Fruit fly (Drosophila melanogaster) whole organism, embryonic: ENCODE measurements around the gene Wdfy2.
A peak's percentile ranks its signal among the peaks of the same experiment; 100 is the strongest.

ENCODE experiments used
- CG10267 ChIP-seq: fragments of 200-800 bp; sonication (Bioruptor generic); optimal IDR thresholded peaks from 2 replicates; lab custom pipeline; 2018; ENCODE audit warnings: missing biosample characterization, mild to moderate bottlenecking, missing genetic modification characterization, moderate library complexity
- CG10654 ChIP-seq: fragments of 200-800 bp; sonication (Bioruptor generic); optimal IDR thresholded peaks from 2 replicates; lab custom pipeline; 2016; ENCODE audit warnings: missing biosample characterization, missing genetic modification characterization
- CG12155 ChIP-seq: fragments of 200-800 bp; sonication (Bioruptor generic); optimal IDR thresholded peaks from 3 replicates; lab custom pipeline; 2016; ENCODE audit warnings: missing biosample characterization, missing genetic modification characterization
- CG12299 ChIP-seq: fragments of 200-800 bp; sonication (Bioruptor generic); optimal IDR thresholded peaks from 2 replicates; lab custom pipeline; 2018; ENCODE audit warnings: missing biosample characterization, mild to moderate bottlenecking, missing genetic modification characterization
- CG12659 ChIP-seq: fragments of 200-800 bp; sonication (Bioruptor generic); optimal IDR thresholded peaks from 3 replicates; lab custom pipeline; 2017; ENCODE audit warnings: mild to moderate bottlenecking, missing biosample characterization, missing genetic modification reagents, missing genetic modification characterization
- CG13123 ChIP-seq: fragments of 200-800 bp; sonication (Bioruptor generic); optimal IDR thresholded peaks from 2 replicates; lab custom pipeline; 2016; ENCODE audit warnings: missing biosample characterization, missing genetic modification characterization
- CG15073 ChIP-seq: fragments of 200-800 bp; sonication (Bioruptor generic); optimal IDR thresholded peaks from 2 replicates; lab custom pipeline; 2016; ENCODE audit warnings: missing biosample characterization, missing genetic modification characterization
- CG1529 ChIP-seq: fragments of 200-800 bp; sonication (Bioruptor generic); optimal IDR thresholded peaks from 3 replicates; lab custom pipeline; 2018; ENCODE audit warnings: missing biosample characterization, missing genetic modification characterization
- CG15479 ChIP-seq: fragments of 200-800 bp; sonication (Bioruptor generic); optimal IDR thresholded peaks from 3 replicates; lab custom pipeline; 2019; ENCODE audit warnings: missing biosample characterization, mild to moderate bottlenecking, missing genetic modification characterization, moderate library complexity
- CG17186 ChIP-seq: fragments of 200-800 bp; sonication (Bioruptor generic); optimal IDR thresholded peaks from 3 replicates; lab custom pipeline; 2017; ENCODE audit warnings: missing biosample characterization, missing genetic modification reagents, missing genetic modification characterization
- CG17912 ChIP-seq: fragments of 200-800 bp; sonication (Bioruptor generic); optimal IDR thresholded peaks from 2 replicates; lab custom pipeline; 2018; ENCODE audit warnings: missing biosample characterization, mild to moderate bottlenecking, missing genetic modification characterization
- CG18599 ChIP-seq: fragments of 200-800 bp; sonication (Bioruptor generic); optimal IDR thresholded peaks from 3 replicates; lab custom pipeline; 2017; ENCODE audit warnings: missing biosample characterization, missing genetic modification characterization, mild to moderate bottlenecking, moderate library complexity, missing genetic modification reagents
- CG32767 ChIP-seq: fragments of 200-800 bp; sonication (Bioruptor generic); IDR thresholded peaks from 2 replicates; pipeline ENCODE4 v1.3.6; 2022; ENCODE audit warnings: missing biosample characterization, missing genetic modification characterization
- CG32772 ChIP-seq: fragments of 200-800 bp; sonication (Bioruptor generic); IDR thresholded peaks from 2 replicates; pipeline ENCODE4 v1.3.6; 2022; ENCODE audit warnings: missing biosample characterization, missing genetic modification characterization
- CG4328 ChIP-seq: fragments of 200-800 bp; sonication (Bioruptor generic); optimal IDR thresholded peaks from 3 replicates; lab custom pipeline; 2017; ENCODE audit warnings: missing biosample characterization, missing genetic modification reagents, missing genetic modification characterization
- CG5245 ChIP-seq: fragments of 200-800 bp; sonication (Bioruptor generic); optimal IDR thresholded peaks from 3 replicates; lab custom pipeline; 2016; ENCODE audit warnings: missing biosample characterization, missing genetic modification characterization
- CG6272 ChIP-seq: fragments of 200-800 bp; sonication (Bioruptor generic); IDR thresholded peaks from 2 replicates; pipeline ENCODE4 v1.3.6; 2022; ENCODE audit warnings: missing biosample characterization, missing genetic modification characterization
- CG6854 ChIP-seq: fragments of 200-800 bp; sonication (Bioruptor generic); optimal IDR thresholded peaks from 3 replicates; lab custom pipeline; 2017; ENCODE audit warnings: missing biosample characterization, mild to moderate bottlenecking, missing genetic modification characterization
- CG7271 ChIP-seq: fragments of 200-800 bp; sonication (Bioruptor generic); optimal IDR thresholded peaks from 2 replicates; lab custom pipeline; 2018; ENCODE audit warnings: missing biosample characterization, mild to moderate bottlenecking, missing genetic modification characterization, moderate library complexity
- CG7987 ChIP-seq: fragments of 200-800 bp; sonication (Bioruptor generic); optimal IDR thresholded peaks from 2 replicates; lab custom pipeline; 2018; ENCODE audit warnings: missing biosample characterization, mild to moderate bottlenecking, missing genetic modification characterization, moderate library complexity
- CG9932 ChIP-seq: fragments of 200-800 bp; sonication (Bioruptor generic); IDR thresholded peaks from 2 replicates; pipeline ENCODE4 v1.3.6; 2022; ENCODE audit warnings: missing biosample characterization, missing genetic modification characterization
- Dip2 ChIP-seq: fragments of 200-800 bp; sonication (Bioruptor generic); IDR thresholded peaks from 2 replicates; pipeline ENCODE4 v1.3.6; 2022; ENCODE audit warnings: missing biosample characterization, missing genetic modification characterization
- Ets65A ChIP-seq: fragments of 200-800 bp; sonication (Bioruptor generic); peaks from one replicate; lab custom pipeline; 2016; ENCODE audit warnings: missing biosample characterization, missing genetic modification characterization
- HLH3B ChIP-seq: fragments of 200-800 bp; sonication (Bioruptor generic); IDR thresholded peaks from 2 replicates; pipeline ENCODE4 v1.3.6; 2022; ENCODE audit warnings: missing biosample characterization, missing genetic modification characterization
- HmgZ ChIP-seq: fragments of 200-800 bp; sonication (Bioruptor generic); optimal IDR thresholded peaks from 2 replicates; lab custom pipeline; 2018; ENCODE audit warnings: missing biosample characterization, mild to moderate bottlenecking, missing genetic modification characterization
- Lim3 ChIP-seq: fragments of 200-800 bp; sonication (Bioruptor generic); IDR thresholded peaks from 2 replicates; pipeline ENCODE4 v1.3.6; 2022; ENCODE audit warnings: missing biosample characterization, missing genetic modification characterization
- MTF-1 ChIP-seq: fragments of 200-800 bp; sonication (Bioruptor generic); optimal IDR thresholded peaks from 2 replicates; lab custom pipeline; 2018; ENCODE audit warnings: missing biosample characterization, mild to moderate bottlenecking, missing genetic modification characterization, borderline replicate concordance
- Mes4 ChIP-seq: fragments of 200-800 bp; sonication (Bioruptor generic); optimal IDR thresholded peaks from 2 replicates; lab custom pipeline; 2016; ENCODE audit warnings: missing biosample characterization, missing genetic modification characterization
- Myb ChIP-seq: fragments of 200-800 bp; sonication (Bioruptor generic); optimal IDR thresholded peaks from 2 replicates; lab custom pipeline; 2016; ENCODE audit warnings: missing biosample characterization, missing genetic modification characterization
- Optix ChIP-seq: fragments of 200-800 bp; sonication (Bioruptor generic); IDR thresholded peaks from 3 replicates; pipeline ENCODE4 v1.3.6; 2022; ENCODE audit warnings: missing biosample characterization, missing genetic modification characterization
- Side ChIP-seq: fragments of 200-800 bp; sonication (Bioruptor generic); optimal IDR thresholded peaks from 2 replicates; lab custom pipeline; 2016; ENCODE audit warnings: missing biosample characterization, missing genetic modification characterization
- Vsx1 ChIP-seq: fragments of 200-800 bp; sonication (Bioruptor generic); optimal IDR thresholded peaks from 2 replicates; lab custom pipeline; 2017; ENCODE audit warnings: missing biosample characterization, mild to moderate bottlenecking, missing genetic modification characterization, missing genetic modification reagents
- ac ChIP-seq: fragments of 200-800 bp; sonication (Bioruptor generic); optimal IDR thresholded peaks from 3 replicates; lab custom pipeline; 2017; ENCODE audit warnings: missing biosample characterization, mild to moderate bottlenecking, missing genetic modification characterization
- ara ChIP-seq: fragments of 200-800 bp; sonication (Bioruptor generic); IDR thresholded peaks from 2 replicates; pipeline ENCODE4 v1.3.6; 2022; ENCODE audit warnings: missing biosample characterization, missing genetic modification characterization
- bbx ChIP-seq: fragments of 200-800 bp; sonication (Bioruptor generic); IDR thresholded peaks from 2 replicates; pipeline ENCODE4 v1.3.6; 2022; ENCODE audit warnings: missing biosample characterization, missing genetic modification characterization; ENCODE audit not compliant: partially characterized antibody
- chn ChIP-seq: fragments of 200-800 bp; sonication (Bioruptor generic); optimal IDR thresholded peaks from 2 replicates; lab custom pipeline; 2016; ENCODE audit warnings: missing biosample characterization, missing genetic modification characterization
- eve ChIP-seq, 2 experiments: fragments of >200 bp; optimal IDR thresholded peaks; 2 replicates each; lab custom pipeline; 2017; ENCODE audit warnings: missing biosample characterization in 2 of 2, missing genetic modification characterization in 2 of 2
- gem ChIP-seq: fragments of 200-800 bp; sonication (Bioruptor generic); optimal IDR thresholded peaks from 2 replicates; lab custom pipeline; 2019; ENCODE audit warnings: missing biosample characterization, mild to moderate bottlenecking, missing genetic modification characterization, moderate library complexity
- insv ChIP-seq, 2 experiments: fragments of 200-800 bp; sonication (Bioruptor generic); optimal IDR thresholded peaks; 3 replicates each; lab custom pipeline; 2016 to 2018; ENCODE audit warnings: missing biosample characterization in 2 of 2, missing genetic modification characterization in 2 of 2
- lola ChIP-seq, 3 experiments: fragments of >200 bp in 2 of 3; fragments of 200-800 bp in 1 of 3; sonication (Bioruptor generic) in 1 of 3; optimal IDR thresholded peaks; 2 replicates each; lab custom pipeline; 2017 to 2019; ENCODE audit warnings: missing biosample characterization in 3 of 3, missing genetic modification characterization in 3 of 3, mild to moderate bottlenecking in 1 of 3, moderate library complexity in 1 of 3
- nerfin-1 ChIP-seq: fragments of 200-800 bp; sonication (Bioruptor generic); optimal IDR thresholded peaks from 3 replicates; lab custom pipeline; 2019; ENCODE audit warnings: missing biosample characterization, mild to moderate bottlenecking, missing genetic modification characterization, moderate library complexity
- onecut ChIP-seq: fragments of 200-800 bp; sonication (Bioruptor generic); IDR thresholded peaks from 2 replicates; pipeline ENCODE4 v1.3.6; 2022; ENCODE audit warnings: missing biosample characterization, missing genetic modification characterization
- pho ChIP-seq: fragments of 200-800 bp; sonication (Bioruptor generic); optimal IDR thresholded peaks from 2 replicates; lab custom pipeline; 2016; ENCODE audit warnings: missing biosample characterization, missing genetic modification characterization
- pum ChIP-seq: fragments of 200-800 bp; sonication (Bioruptor generic); optimal IDR thresholded peaks from 2 replicates; lab custom pipeline; 2016; ENCODE audit warnings: missing biosample characterization, missing genetic modification characterization
- sima ChIP-seq: fragments of 200-800 bp; sonication (Bioruptor generic); optimal IDR thresholded peaks from 2 replicates; lab custom pipeline; 2016; ENCODE audit warnings: missing biosample characterization, missing genetic modification characterization
- slou ChIP-seq: fragments of 200-800 bp; sonication (Bioruptor generic); optimal IDR thresholded peaks from 3 replicates; lab custom pipeline; 2016; ENCODE audit warnings: missing biosample characterization, missing genetic modification characterization
- so ChIP-seq: fragments of 200-800 bp; sonication (Bioruptor generic); IDR thresholded peaks from 3 replicates; pipeline ENCODE4 v1.3.6; 2022; ENCODE audit warnings: missing biosample characterization, missing genetic modification characterization
- toy ChIP-seq: fragments of 200-800 bp; sonication (Bioruptor generic); IDR thresholded peaks from 2 replicates; pipeline ENCODE4 v1.3.6; 2022; ENCODE audit warnings: missing biosample characterization, missing genetic modification characterization
- tup ChIP-seq: fragments of 200-800 bp; sonication (Bioruptor generic); optimal IDR thresholded peaks from 2 replicates; lab custom pipeline; 2016; ENCODE audit warnings: missing biosample characterization, mild to moderate bottlenecking, missing genetic modification characterization, moderate library complexity
- unpg ChIP-seq: fragments of 200-800 bp; sonication (Bioruptor generic); optimal IDR thresholded peaks from 3 replicates; lab custom pipeline; 2018; ENCODE audit warnings: missing biosample characterization, mild to moderate bottlenecking, missing genetic modification characterization, moderate library complexity

The Wdfy2 gene

DNA sequence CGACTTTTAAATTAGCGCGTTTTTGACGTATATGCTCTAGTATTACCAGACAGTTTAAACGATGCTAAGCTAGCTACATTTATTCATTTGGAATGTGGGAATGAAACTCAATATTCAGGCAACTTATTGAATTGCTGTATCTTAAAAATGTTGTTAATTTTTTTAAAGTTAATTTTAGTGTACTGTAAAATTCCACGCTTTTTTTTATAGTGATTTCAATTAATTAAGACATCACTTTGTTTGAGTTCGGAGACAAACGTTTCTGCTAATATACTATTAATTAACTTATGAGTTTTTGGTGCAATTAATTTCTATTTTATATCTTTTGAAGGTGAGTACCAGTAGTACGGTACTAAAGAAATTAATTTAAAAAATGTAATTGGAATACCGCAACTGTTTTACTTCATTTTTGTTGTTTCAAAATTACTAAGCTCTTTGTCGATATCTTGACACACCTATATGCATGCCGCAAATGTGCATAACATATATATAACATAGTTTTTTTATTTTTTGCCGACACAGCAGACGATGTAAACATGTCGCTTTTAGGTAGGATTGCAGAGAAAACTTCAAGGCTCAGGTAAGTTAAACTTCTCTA lies 36.8 kb upstream of the Wdfy2 start, which contains the start of the genes Cdk1 and mRpS7 (continued):
- TF ChIP-seq Side = peak; percentile 18
- no peak for TF ChIP-seq CG17912 (GFP tag; lab: Kevin White, UChicago)
- peak; percentile 51 for TF ChIP-seq nerfin-1
- no peak for TF ChIP-seq tup (GFP tag; lab: Kevin White, UChicago)
- TF ChIP-seq Dip2 (GFP tag; lab: Robert Waterston, UW) = no peak
- TF ChIP-seq CG10654 (GFP tag; lab: Kevin White, UChicago) = peak; percentile 46
- peak in 1 of 3 experiments; percentile 72 for TF ChIP-seq lola (GFP tag; optimal IDR thresholded peaks at IDR 0.05; lab: Kevin White, UChicago)
- TF ChIP-seq chn (GFP tag; lab: Kevin White, UChicago) = peak; percentile 44
- TF ChIP-seq CG6854 (GFP tag; lab: Kevin White, UChicago) = peak; percentile 3
- TF ChIP-seq CG7271 (tag; lab: Kevin White, UChicago) = peak; percentile 37
- TF ChIP-seq insv (GFP tag; optimal IDR thresholded peaks at IDR 0.05; lab: Kevin White, UChicago) = no peak
- 0 out of 3 replicates have a peak, but pooled peaks have one; percentile 34 for TF ChIP-seq so
- TF ChIP-seq CG32772 = peak; percentile 72
- peak; percentile 63 for TF ChIP-seq pho (GFP tag; lab: Kevin White, UChicago)
- no peak for TF ChIP-seq HLH3B (GFP tag; lab: Robert Waterston, UW)
- TF ChIP-seq CG10267 = peak; percentile 74
- TF ChIP-seq eve (GFP tag; optimal IDR thresholded peaks at IDR 0.05; lab: Kevin White, UChicago) = peak in 1 of 2 experiments; percentile 41
- TF ChIP-seq pum = peak; percentile 56
- peak; percentile 30 for TF ChIP-seq CG5245 (GFP tag; lab: Kevin White, UChicago)
- peak; percentile 30 for TF ChIP-seq CG17186 (GFP tag; lab: Kevin White, UChicago)
- no peak for TF ChIP-seq Optix
- TF ChIP-seq Mes4 (GFP tag; lab: Kevin White, UChicago) = peak; percentile 47
- peak; percentile 35; the same call in 1 of the 2 replicates for TF ChIP-seq CG9932 (GFP tag; lab: Robert Waterston, UW)
- TF ChIP-seq MTF-1 = no peak
- peak; percentile 46 for TF ChIP-seq CG13123
- peak; percentile 76 for TF ChIP-seq CG12659
- peak; percentile 61; the same call in 1 of the 2 replicates for TF ChIP-seq CG32767 (GFP tag; lab: Robert Waterston, UW)
- TF ChIP-seq ac (GFP tag; lab: Kevin White, UChicago) = no peak
- TF ChIP-seq CG6272 (GFP tag; lab: Robert Waterston, UW) = 0 out of 2 replicates have a peak, but pooled peaks have one; percentile 7
- TF ChIP-seq onecut = 0 out of 2 replicates have a peak, but pooled peaks have one; percentile 12
- TF ChIP-seq CG12155 (GFP tag; lab: Kevin White, UChicago) = peak; percentile 69
- peak; percentile 32 for TF ChIP-seq CG12299 (tag; lab: Kevin White, UChicago)
- TF ChIP-seq gem (tag; lab: Kevin White, UChicago) = peak; percentile 90
- TF ChIP-seq sima (GFP tag; lab: Kevin White, UChicago) = no peak
- peak; percentile 45 for TF ChIP-seq slou (GFP tag; lab: Kevin White, UChicago)
- TF ChIP-seq CG15479 (GFP tag; lab: Kevin White, UChicago) = no peak
- TF ChIP-seq CG4328 (GFP tag; lab: Kevin White, UChicago) = no peak
- peak; percentile 45 for TF ChIP-seq CG1529 (GFP tag; lab: Kevin White, UChicago)
- TF ChIP-seq CG7987 (GFP tag; lab: Kevin White, UChicago) = no peak
- TF ChIP-seq toy (GFP tag; lab: Robert Waterston, UW) = no peak
- no peak for TF ChIP-seq bbx
- no peak for TF ChIP-seq ara (GFP tag; lab: Robert Waterston, UW)
- peak; percentile 75 for TF ChIP-seq CG18599 (GFP tag; lab: Kevin White, UChicago)
- TF ChIP-seq Lim3 = no peak
- TF ChIP-seq Vsx1 (GFP tag; lab: Kevin White, UChicago) = peak; percentile 47
- no peak for TF ChIP-seq CG15073 (GFP tag; lab: Kevin White, UChicago)
- peak; percentile 40 for TF ChIP-seq Myb (GFP tag; lab: Kevin White, UChicago)
- TF ChIP-seq unpg (GFP tag; lab: Kevin White, UChicago) = peak; percentile 79
- peak; percentile 85 for TF ChIP-seq Ets65A
- TF ChIP-seq HmgZ (tag; lab: Kevin White, UChicago) = peak; percentile 51
